Worm (Caenorhabditis elegans): Measurements from ENCODE around the gene sre-46.

The sre-46 gene

ce11 chrII:13732146-13732545 is 11.0 kb upstream of the sre-46 start:
- TF ChIP-seq W03F9.2 (tag; optimal IDR thresholded peaks at IDR 0.05) (peak; percentile 13), dao-5 (tag; optimal IDR thresholded peaks at IDR 0.05) (no peak), him-1 (tag; optimal IDR thresholded peaks at IDR 0.05) (no peak)

- no peak for TF ChIP-seq dao-5 (tag; optimal IDR thresholded peaks at IDR 0.05)
- TF ChIP-seq W03F9.2 (tag; optimal IDR thresholded peaks at IDR 0.05), result no peak
- no peak for TF ChIP-seq him-1 (tag; optimal IDR thresholded peaks at IDR 0.05)
Measured at ce11 chrII:13729416-13729815, 8.3 kb upstream of the sre-46 start, which contains the start of gene Y54G9A.9. TSS of gene Y54G9A.9 (plus strand) at chrII:13729716.

ce11 chrII:13725793-13726192 is 4.7 kb upstream of the sre-46 start, which contains the start of the genes Y54G9A.7 and bub-3:
TSS of gene Y54G9A.7 (minus strand) at chrII:13725799.
TSS of gene bub-3 (plus strand) at chrII:13726062.
- no peak for TF ChIP-seq W03F9.2 (tag; optimal IDR thresholded peaks at IDR 0.05)
- no peak for TF ChIP-seq dao-5 (tag; optimal IDR thresholded peaks at IDR 0.05)

- TF ChIP-seq dao-5 (tag; optimal IDR thresholded peaks at IDR 0.05) (no peak), him-1 (tag; optimal IDR thresholded peaks at IDR 0.05) (no peak), W03F9.2 (tag; optimal IDR thresholded peaks at IDR 0.05) (no peak)
Measured at ce11 chrII:13723754-13724153, 2.6 kb upstream of the sre-46 start.

ce11 chrII:13722763-13723162 is 1.6 kb upstream of the sre-46 start, which contains the start of gene Y54G9A.5:
TSS of gene Y54G9A.5 (plus strand) at chrII:13723007.
- TF ChIP-seq him-1 (tag; optimal IDR thresholded peaks at IDR 0.05) (no peak), dao-5 (tag; optimal IDR thresholded peaks at IDR 0.05) (no peak), W03F9.2 (tag; optimal IDR thresholded peaks at IDR 0.05) (no peak)

ce11 chrII:13720650-13721049 is 468 bp downstream of the sre-46 start:
- TF ChIP-seq dao-5 (tag; optimal IDR thresholded peaks at IDR 0.05), result no peak
- no peak for TF ChIP-seq him-1 (tag; optimal IDR thresholded peaks at IDR 0.05)
- no peak for TF ChIP-seq W03F9.2 (tag; optimal IDR thresholded peaks at IDR 0.05)

ce11 chrII:13717393-13718367 is 3.4 kb downstream of the sre-46 start:
- no peak for TF ChIP-seq him-1 (tag; optimal IDR thresholded peaks at IDR 0.05)
- TF ChIP-seq dao-5 (tag; optimal IDR thresholded peaks at IDR 0.05), result no peak
- no peak for TF ChIP-seq W03F9.2 (tag; optimal IDR thresholded peaks at IDR 0.05)

- TF ChIP-seq W03F9.2 (tag; optimal IDR thresholded peaks at IDR 0.05) (no peak), dao-5 (tag; optimal IDR thresholded peaks at IDR 0.05) (no peak), him-1 (tag; optimal IDR thresholded peaks at IDR 0.05) (no peak)
Measured at ce11 chrII:13715733-13716132, 5.4 kb downstream of the sre-46 start, which contains the start of gene zipt-2.3. TSS of gene zipt-2.3 (minus strand) at chrII:13715879.

ce11 chrII:13715333-13715732 is 5.8 kb downstream of the sre-46 start:
- TF ChIP-seq him-1 (tag; optimal IDR thresholded peaks at IDR 0.05) (no peak), dao-5 (tag; optimal IDR thresholded peaks at IDR 0.05) (no peak), W03F9.2 (tag; optimal IDR thresholded peaks at IDR 0.05) (no peak)

ce11 chrII:13713239-13713638 is 7.9 kb downstream of the sre-46 start:
- no peak for TF ChIP-seq dao-5 (tag; optimal IDR thresholded peaks at IDR 0.05)
- no peak for TF ChIP-seq him-1 (tag; optimal IDR thresholded peaks at IDR 0.05)
- no peak for TF ChIP-seq W03F9.2 (tag; optimal IDR thresholded peaks at IDR 0.05)

- TF ChIP-seq dao-5 (tag; optimal IDR thresholded peaks at IDR 0.05), result no peak
Measured at ce11 chrII:13711493-13712055, 9.5 kb downstream of the sre-46 start.

ce11 chrII:13697691-13698090 is 23.4 kb downstream of the sre-46 start:
- TF ChIP-seq dao-5 (tag; optimal IDR thresholded peaks at IDR 0.05), result no peak
- TF ChIP-seq W03F9.2 (tag; optimal IDR thresholded peaks at IDR 0.05), result no peak
- no peak for TF ChIP-seq him-1 (tag; optimal IDR thresholded peaks at IDR 0.05)

ce11 chrII:13695343-13696332 is 25.5 kb downstream of the sre-46 start, which contains the start of gene kqt-3:
TSS of gene kqt-3 (plus strand) at chrII:13696282.
- TF ChIP-seq dao-5 (tag; optimal IDR thresholded peaks at IDR 0.05), result no peak
- no peak for TF ChIP-seq him-1 (tag; optimal IDR thresholded peaks at IDR 0.05)
- TF ChIP-seq W03F9.2 (tag; optimal IDR thresholded peaks at IDR 0.05), result no peak

All from whole organism, L4/young adult.